Fruit fly (Drosophila melanogaster) Kc167 (cell line): ENCODE measurements around the gene aqz.

Source experiments
- Myc ChIP-seq: fragments of >200 bp; optimal IDR thresholded peaks from 2 replicates; lab custom pipeline; 2017; ENCODE audit warnings: missing external identifiers
- Sin3A ChIP-seq: fragments of >200 bp; optimal IDR thresholded peaks from 2 replicates; lab custom pipeline; 2018; ENCODE audit warnings: missing external identifiers
- h ChIP-seq: fragments of >200 bp; optimal IDR thresholded peaks from 3 replicates; lab custom pipeline; 2018; ENCODE audit warnings: missing external identifiers
- insv ChIP-seq: fragments of >200 bp; optimal IDR thresholded peaks from 3 replicates; lab custom pipeline; 2018; ENCODE audit warnings: missing external identifiers
- psq ChIP-seq: fragments of >200 bp; optimal IDR thresholded peaks from 2 replicates; lab custom pipeline; 2017; ENCODE audit warnings: missing external identifiers
- ttk ChIP-seq: sonication (Bioruptor generic); optimal IDR thresholded peaks from 2 replicates; lab custom pipeline; 2017; ENCODE audit warnings: missing external identifiers

The aqz gene

dm6 chr3R:8820428-8820912, at the start of gene aqz:
Gene aqz (minus strand): TSS chr3R:8820682.
- TF ChIP-seq ttk (lab: Kevin White, UChicago) (no peak), psq (lab: Kevin White, UChicago) (no peak), Myc (lab: Kevin White, UChicago) (no peak), h (lab: Kevin White, UChicago) (no peak), insv (lab: Kevin White, UChicago) (no peak), Sin3A (lab: Kevin White, UChicago) (no peak)

- TF ChIP-seq Sin3A (lab: Kevin White, UChicago) (no peak), h (lab: Kevin White, UChicago) (no peak), insv (lab: Kevin White, UChicago) (no peak), ttk (lab: Kevin White, UChicago) (no peak), psq (lab: Kevin White, UChicago) (no peak), Myc (lab: Kevin White, UChicago) (no peak)
Observed at dm6 chr3R:8867325-8868104, 47.0 kb upstream of the aqz start.

DNA sequence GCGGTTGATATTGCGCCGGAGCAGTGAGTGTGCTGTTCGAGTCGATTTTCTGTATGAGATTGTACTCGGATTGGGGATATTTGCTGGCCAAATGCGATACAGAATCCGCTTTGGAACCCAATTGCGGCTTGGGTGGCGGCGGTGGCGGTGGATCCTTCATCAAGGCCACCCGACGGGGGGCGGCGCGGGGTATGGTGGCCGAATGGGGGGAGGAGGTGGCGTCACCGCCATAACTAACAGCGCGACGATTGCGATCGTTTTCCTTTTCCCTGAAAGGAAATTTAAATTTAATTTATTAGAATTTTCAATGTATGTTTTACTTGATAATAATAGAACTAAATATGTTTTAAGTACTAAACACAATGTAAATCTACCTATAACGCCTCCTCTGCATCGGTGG, 44.5 kb upstream of the aqz start:
- TF ChIP-seq psq (lab: Kevin White, UChicago) (no peak), Sin3A (lab: Kevin White, UChicago) (no peak), insv (lab: Kevin White, UChicago) (no peak), Myc (lab: Kevin White, UChicago) (no peak), ttk (lab: Kevin White, UChicago) (no peak), h (lab: Kevin White, UChicago) (no peak)

- TF ChIP-seq h (lab: Kevin White, UChicago), result no peak
- TF ChIP-seq psq (lab: Kevin White, UChicago), result no peak
- TF ChIP-seq ttk (lab: Kevin White, UChicago), result no peak
- no peak for TF ChIP-seq insv (lab: Kevin White, UChicago)
- no peak for TF ChIP-seq Myc (lab: Kevin White, UChicago)
- no peak for TF ChIP-seq Sin3A (lab: Kevin White, UChicago)
Observed at dm6 chr3R:8863094-8863865, 42.8 kb upstream of the aqz start.

- TF ChIP-seq h (lab: Kevin White, UChicago), result no peak
- TF ChIP-seq Myc (lab: Kevin White, UChicago), result no peak
- no peak for TF ChIP-seq Sin3A (lab: Kevin White, UChicago)
- TF ChIP-seq ttk (lab: Kevin White, UChicago), result no peak
- TF ChIP-seq insv (lab: Kevin White, UChicago), result no peak
- TF ChIP-seq psq (lab: Kevin White, UChicago), result no peak
Observed at dm6 chr3R:8862662-8863082, 42.2 kb upstream of the aqz start.

- TF ChIP-seq psq (lab: Kevin White, UChicago), result no peak
- TF ChIP-seq Myc (lab: Kevin White, UChicago), result no peak
- no peak for TF ChIP-seq Sin3A (lab: Kevin White, UChicago)
- no peak for TF ChIP-seq insv (lab: Kevin White, UChicago)
- TF ChIP-seq h (lab: Kevin White, UChicago), result no peak
- no peak for TF ChIP-seq ttk (lab: Kevin White, UChicago)
Observed at dm6 chr3R:8862208-8862607, 41.7 kb upstream of the aqz start.

DNA sequence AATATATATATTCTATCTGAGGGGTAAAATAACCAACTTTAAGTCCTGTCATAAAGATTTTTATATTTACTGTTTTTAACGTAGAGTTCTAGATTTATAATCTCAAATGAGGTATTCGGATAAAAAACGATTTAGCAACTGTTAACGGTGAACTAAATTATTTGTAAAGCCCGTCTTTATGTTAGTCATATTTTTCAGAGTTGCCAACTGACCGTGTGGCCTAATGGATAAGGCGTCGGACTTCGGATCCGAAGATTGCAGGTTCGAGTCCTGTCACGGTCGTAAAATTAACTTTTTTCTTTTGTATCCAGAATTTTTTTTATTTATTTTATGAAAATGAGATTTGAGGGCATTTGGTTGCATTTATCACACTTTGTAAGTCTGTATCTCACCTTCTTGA, 41.2 kb upstream of the aqz start:
- no peak for TF ChIP-seq psq (lab: Kevin White, UChicago)
- TF ChIP-seq ttk (lab: Kevin White, UChicago), result no peak
- no peak for TF ChIP-seq insv (lab: Kevin White, UChicago)
- no peak for TF ChIP-seq Sin3A (lab: Kevin White, UChicago)
- no peak for TF ChIP-seq Myc (lab: Kevin White, UChicago)

dm6 chr3R:8860126-8861059, 39.9 kb upstream of the aqz start:
- TF ChIP-seq psq (lab: Kevin White, UChicago), result no peak
- no peak for TF ChIP-seq insv (lab: Kevin White, UChicago)
- TF ChIP-seq Myc (lab: Kevin White, UChicago), result no peak
- no peak for TF ChIP-seq h (lab: Kevin White, UChicago)
- TF ChIP-seq Sin3A (lab: Kevin White, UChicago), result no peak
- no peak for TF ChIP-seq ttk (lab: Kevin White, UChicago)

DNA sequence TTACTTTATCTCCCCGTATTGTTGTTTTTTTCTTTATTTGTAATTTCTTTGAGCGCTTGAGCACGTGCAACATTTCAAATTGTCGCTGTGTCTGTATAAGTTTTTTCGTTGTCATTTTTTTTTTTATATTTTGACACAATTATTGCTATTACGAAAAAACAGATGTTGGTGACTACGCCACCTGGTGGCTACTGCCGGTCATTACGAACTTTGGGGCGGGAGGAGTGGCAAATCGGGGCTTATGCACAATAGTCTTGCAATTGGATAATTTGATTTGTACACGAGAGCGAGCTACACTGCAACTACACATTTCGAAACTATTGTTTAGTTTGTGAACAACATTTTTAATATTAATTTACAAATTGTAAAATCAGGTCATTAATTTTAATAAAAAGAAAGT, 38.8 kb upstream of the aqz start:
- TF ChIP-seq Myc (lab: Kevin White, UChicago) (no peak), ttk (lab: Kevin White, UChicago) (no peak)

DNA sequence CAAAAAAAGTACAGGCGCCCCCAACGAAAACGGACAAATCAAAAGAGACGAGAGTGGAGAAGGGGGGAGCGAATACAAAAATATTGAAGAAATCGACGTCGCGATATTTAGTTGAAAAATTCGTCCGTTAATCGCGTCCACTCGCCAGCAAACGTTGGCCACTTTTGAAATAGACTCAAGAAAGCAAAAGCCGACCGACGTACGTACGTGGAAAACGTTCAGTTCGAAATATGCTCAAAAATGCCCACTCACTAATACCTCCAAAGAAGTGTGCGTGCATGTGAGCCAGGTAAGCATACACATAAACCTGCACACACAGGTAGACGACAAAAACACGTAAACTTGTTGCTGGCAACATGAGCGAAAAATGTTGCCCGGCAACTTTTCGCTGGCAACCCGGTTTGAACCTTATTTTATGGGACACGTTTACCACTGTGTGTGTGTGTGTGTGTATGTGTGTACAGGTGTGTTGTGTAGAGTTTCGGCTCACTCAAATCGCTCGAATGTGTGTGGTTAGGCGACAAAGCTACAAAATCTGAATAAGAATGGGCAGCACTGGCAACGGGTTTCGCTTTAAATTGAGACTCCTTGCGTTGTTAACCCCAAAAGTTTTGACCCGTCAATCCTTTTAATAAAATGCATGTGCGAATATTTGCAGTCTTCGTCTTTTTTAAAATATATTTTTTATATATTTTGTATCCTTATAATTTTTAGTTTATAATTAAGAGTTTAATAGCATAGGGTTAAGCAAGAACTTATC, 37.2 kb upstream of the aqz start:
- TF ChIP-seq ttk (lab: Kevin White, UChicago), result no peak
- no peak for TF ChIP-seq h (lab: Kevin White, UChicago)
- TF ChIP-seq Sin3A (lab: Kevin White, UChicago), result no peak
- TF ChIP-seq insv (lab: Kevin White, UChicago), result no peak
- TF ChIP-seq Myc (lab: Kevin White, UChicago), result no peak
- no peak for TF ChIP-seq psq (lab: Kevin White, UChicago)
